Fruit fly (Drosophila melanogaster) whole organism, pupa: ENCODE results near the gene CG14624.

ENCODE experiments used
- CG10348 ChIP-seq: fragments of 200-800 bp; sonication (Bioruptor generic); IDR thresholded peaks from 2 replicates; pipeline ENCODE4 v1.3.6; 2022; ENCODE audit warnings: missing biosample characterization, missing genetic modification characterization
- CG12605 ChIP-seq: fragments of 200-800 bp; sonication (Bioruptor generic); IDR thresholded peaks from 2 replicates; pipeline ENCODE4 v1.3.6; 2022; ENCODE audit warnings: missing biosample characterization, missing genetic modification characterization
- CG13204 ChIP-seq: fragments of 200-800 bp; sonication (Bioruptor generic); optimal IDR thresholded peaks from 2 replicates; lab custom pipeline; 2018; ENCODE audit warnings: missing biosample characterization, mild to moderate bottlenecking, missing genetic modification characterization, moderate library complexity
- CG14655 ChIP-seq: fragments of 200-800 bp; sonication (Bioruptor generic); optimal IDR thresholded peaks from 3 replicates; lab custom pipeline; 2017; ENCODE audit warnings: mild to moderate bottlenecking, missing biosample characterization, missing genetic modification reagents, missing genetic modification characterization
- CG15710 ChIP-seq: fragments of 200-800 bp; sonication (Bioruptor generic); optimal IDR thresholded peaks from 2 replicates; lab custom pipeline; 2018; ENCODE audit warnings: missing biosample characterization, mild to moderate bottlenecking, missing genetic modification characterization, moderate library complexity
- CG17806 ChIP-seq: fragments of 200-800 bp; sonication (Bioruptor generic); optimal IDR thresholded peaks from 2 replicates; lab custom pipeline; 2018; ENCODE audit warnings: missing biosample characterization, mild to moderate bottlenecking, missing genetic modification characterization, moderate library complexity
- CG32121 ChIP-seq: fragments of 200-800 bp; sonication (Bioruptor generic); IDR thresholded peaks from 2 replicates; pipeline ENCODE4 v1.3.6; 2022; ENCODE audit warnings: missing biosample characterization, missing genetic modification characterization
- CG34367 ChIP-seq: fragments of 200-800 bp; sonication (Bioruptor generic); optimal IDR thresholded peaks from 2 replicates; lab custom pipeline; 2018; ENCODE audit warnings: missing biosample characterization, mild to moderate bottlenecking, missing genetic modification characterization
- CG4496 ChIP-seq: fragments of 200-800 bp; sonication (Bioruptor generic); IDR thresholded peaks from 3 replicates; pipeline ENCODE4 v1.3.6; 2022; ENCODE audit warnings: missing biosample characterization, missing genetic modification characterization
- CG8159 ChIP-seq: fragments of 200-800 bp; sonication (Bioruptor generic); optimal IDR thresholded peaks from 3 replicates; lab custom pipeline; 2018; ENCODE audit warnings: missing biosample characterization, mild to moderate bottlenecking, missing genetic modification characterization, moderate library complexity
- CG8301 ChIP-seq: fragments of 200-800 bp; sonication (Bioruptor generic); optimal IDR thresholded peaks from 2 replicates; lab custom pipeline; 2018; ENCODE audit warnings: missing biosample characterization, mild to moderate bottlenecking, missing genetic modification characterization
- CG9948 ChIP-seq: fragments of 200-800 bp; sonication (Bioruptor generic); optimal IDR thresholded peaks from 2 replicates; lab custom pipeline; 2018; ENCODE audit warnings: missing biosample characterization, mild to moderate bottlenecking, missing genetic modification characterization, moderate library complexity
- D1 ChIP-seq: fragments of 200-800 bp; sonication (Bioruptor generic); optimal IDR thresholded peaks from 2 replicates; lab custom pipeline; 2018; ENCODE audit warnings: missing biosample characterization, mild to moderate bottlenecking, missing genetic modification characterization, moderate library complexity
- EcR ChIP-seq: fragments of 200-800 bp; sonication (Bioruptor generic); optimal IDR thresholded peaks from 3 replicates; lab custom pipeline; 2019; ENCODE audit warnings: missing biosample characterization, missing genetic modification characterization, mild to moderate bottlenecking, moderate library complexity, missing genetic modification reagents
- Ets98B ChIP-seq: fragments of 200-800 bp; sonication (Bioruptor generic); IDR thresholded peaks from 2 replicates; pipeline ENCODE4 v1.3.6; 2022; ENCODE audit warnings: missing biosample characterization, missing genetic modification characterization
- Pif1A ChIP-seq: fragments of 200-800 bp; sonication (Bioruptor generic); optimal IDR thresholded peaks from 3 replicates; lab custom pipeline; 2016; ENCODE audit warnings: missing biosample characterization, missing genetic modification characterization
- Pif1B ChIP-seq: fragments of 200-800 bp; sonication (Bioruptor generic); optimal IDR thresholded peaks from 3 replicates; lab custom pipeline; 2016; ENCODE audit warnings: missing biosample characterization, missing genetic modification characterization
- Snoo ChIP-seq: fragments of 200-800 bp; sonication (Bioruptor generic); optimal IDR thresholded peaks from 3 replicates; lab custom pipeline; 2017; ENCODE audit warnings: missing biosample characterization, mild to moderate bottlenecking, missing genetic modification characterization, inconsistent platforms
- fd96Ca ChIP-seq: fragments of 200-800 bp; sonication (Bioruptor generic); IDR thresholded peaks from 3 replicates; pipeline ENCODE4 v1.3.6; 2022; ENCODE audit warnings: missing biosample characterization, missing genetic modification characterization
- gl ChIP-seq: fragments of 200-800 bp; sonication (Bioruptor generic); optimal IDR thresholded peaks from 2 replicates; lab custom pipeline; 2018; ENCODE audit warnings: missing biosample characterization, mild to moderate bottlenecking, missing genetic modification characterization
- rn ChIP-seq: fragments of 200-800 bp; sonication (Bioruptor generic); IDR thresholded peaks from 2 replicates; pipeline ENCODE4 v1.3.6; 2022; ENCODE audit warnings: missing biosample characterization, missing genetic modification characterization

CG14624 gene

DNA sequence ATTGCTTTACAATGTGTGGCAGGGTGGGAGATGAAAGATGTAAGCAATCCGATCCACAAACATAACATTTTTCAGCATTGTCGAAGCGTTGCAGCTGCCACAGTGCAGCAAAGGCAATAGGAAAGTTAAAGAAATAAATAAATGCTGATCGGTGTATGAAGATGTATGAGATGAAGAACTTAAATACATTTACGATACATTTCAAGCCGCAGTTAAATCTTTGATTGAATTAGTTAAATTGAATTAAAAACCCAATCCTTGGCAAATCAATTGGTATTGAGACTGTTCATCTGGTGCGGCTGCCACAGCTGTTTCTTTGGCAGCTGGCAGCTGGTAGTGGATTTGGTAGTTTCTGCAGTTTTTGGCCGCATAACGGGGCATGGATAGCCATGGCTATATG is 8.7 kb upstream of the CG14624 start:
- TF ChIP-seq CG8301, result no peak
- no peak for TF ChIP-seq CG8159 (tag; lab: Kevin White, UChicago)
- TF ChIP-seq rn (GFP tag; lab: Robert Waterston, UW), result no peak
- TF ChIP-seq Ets98B (GFP tag; lab: Robert Waterston, UW), result peak; percentile 38; the same call in 1 of the 2 replicates
- TF ChIP-seq Pif1B, result no peak
- TF ChIP-seq CG17806 (tag; lab: Kevin White, UChicago), result no peak
- no peak for TF ChIP-seq CG10348 (GFP tag; lab: Robert Waterston, UW)

DNA sequence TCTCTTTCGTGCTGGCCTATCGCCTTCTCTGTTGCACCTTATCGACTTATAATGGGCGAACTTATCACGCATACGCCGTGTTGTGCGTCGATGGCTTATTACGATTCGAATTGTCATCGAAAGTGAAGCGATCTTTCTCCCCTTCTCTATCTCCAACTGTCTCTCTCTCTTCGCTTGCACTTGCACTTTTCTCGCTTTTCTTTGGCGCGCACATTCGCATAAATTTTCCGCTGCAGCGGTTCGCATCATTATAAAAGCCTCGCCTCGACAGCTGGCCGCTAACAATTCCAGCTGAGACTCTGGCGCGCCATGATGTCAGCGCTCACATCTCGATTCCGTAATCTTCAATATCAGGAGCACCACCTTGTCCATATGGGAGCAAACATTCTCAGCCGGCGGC is 7.3 kb upstream of the CG14624 start, which contains the start of gene CG14625:
CG14625 (plus strand) TSS at position 301 of the 400 bp plus-strand sequence.
- TF ChIP-seq Snoo (tag; lab: Kevin White, UChicago) (no peak), D1 (tag; lab: Kevin White, UChicago) (no peak), CG32121 (GFP tag; lab: Robert Waterston, UW) (no peak), CG8301 (no peak), CG13204 (GFP tag; lab: Kevin White, UChicago) (no peak), EcR (GFP tag; lab: Kevin White, UChicago) (no peak), rn (GFP tag; lab: Robert Waterston, UW) (no peak), CG17806 (tag; lab: Kevin White, UChicago) (no peak), Pif1B (no peak), Ets98B (GFP tag; lab: Robert Waterston, UW) (no peak), CG15710 (no peak), CG14655 (GFP tag; lab: Kevin White, UChicago) (no peak), CG8159 (tag; lab: Kevin White, UChicago) (no peak), CG34367 (no peak), fd96Ca (GFP tag; lab: Robert Waterston, UW) (no peak), CG4496 (GFP tag; lab: Robert Waterston, UW) (no peak), Pif1A (GFP tag; lab: Kevin White, UChicago) (no peak)

DNA sequence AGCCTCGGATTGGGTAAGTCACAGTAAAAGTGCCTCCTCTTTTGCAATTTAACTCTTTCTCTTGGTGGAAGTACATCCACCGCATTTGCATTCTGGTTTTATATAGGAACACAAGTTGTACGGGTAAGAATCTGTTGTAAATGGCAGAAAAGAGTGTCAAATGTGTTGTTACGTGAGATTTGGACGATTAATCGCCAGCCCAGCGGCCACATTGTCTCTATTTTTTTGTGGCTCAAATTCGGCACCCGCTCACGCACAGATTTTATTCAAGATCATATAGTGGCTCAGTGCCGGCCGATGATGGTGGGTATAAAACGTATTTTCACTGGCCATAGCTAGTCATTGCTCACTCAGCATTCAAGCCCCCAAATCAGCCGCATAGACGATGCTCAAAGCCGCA is 3.1 kb upstream of the CG14624 start, which contains the start of gene CG11381:
CG11381 (plus strand) TSS at position 301 of the 400 bp plus-strand sequence.
- TF ChIP-seq CG32121 (GFP tag; lab: Robert Waterston, UW) (no peak), EcR (GFP tag; lab: Kevin White, UChicago) (no peak), CG12605 (GFP tag; lab: Robert Waterston, UW) (no peak), Pif1B (no peak), Ets98B (GFP tag; lab: Robert Waterston, UW) (no peak), CG13204 (GFP tag; lab: Kevin White, UChicago) (no peak), CG17806 (tag; lab: Kevin White, UChicago) (no peak), CG8159 (tag; lab: Kevin White, UChicago) (no peak), D1 (tag; lab: Kevin White, UChicago) (no peak), Pif1A (GFP tag; lab: Kevin White, UChicago) (no peak), CG14655 (GFP tag; lab: Kevin White, UChicago) (no peak), Snoo (tag; lab: Kevin White, UChicago) (no peak), rn (GFP tag; lab: Robert Waterston, UW) (no peak), fd96Ca (GFP tag; lab: Robert Waterston, UW) (no peak), CG8301 (no peak)
- TF ChIP-seq, all 21 proteins: peak for 0

DNA sequence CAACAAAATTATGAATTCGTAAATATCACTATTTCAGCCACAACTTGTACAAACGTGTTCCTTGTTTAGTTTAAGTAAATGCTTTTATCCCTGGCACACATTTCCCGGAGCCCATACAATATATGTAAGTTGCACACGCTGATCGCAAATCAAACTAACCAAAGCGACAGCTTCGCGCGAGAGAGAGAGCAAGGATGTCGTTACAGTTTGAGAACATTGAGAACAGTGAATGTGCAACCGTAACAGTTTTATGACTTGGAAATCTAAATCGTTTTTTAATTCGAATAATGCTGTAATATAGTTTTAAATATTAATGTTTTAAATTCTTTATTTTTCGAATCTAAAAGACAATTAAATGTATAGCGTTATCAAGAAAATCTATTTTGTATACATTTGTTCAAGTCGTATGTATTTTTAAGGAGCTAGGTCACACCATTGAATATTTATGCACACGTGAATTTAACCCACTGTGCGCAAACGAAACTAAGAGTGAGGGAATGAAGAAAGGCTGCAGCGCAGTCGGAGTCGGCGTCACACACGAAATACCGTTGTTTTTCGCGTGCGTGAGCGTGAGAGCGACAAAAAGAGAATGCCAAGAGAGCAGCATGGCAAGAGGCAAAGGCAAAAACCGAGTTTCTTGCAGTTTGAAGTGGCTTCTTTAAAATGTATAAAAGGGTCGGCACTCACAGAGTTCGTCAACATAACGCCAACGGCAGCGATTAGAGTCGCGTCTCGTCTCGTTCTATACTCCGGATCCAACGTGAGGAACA is 2.9 kb downstream of the CG14624 start, which contains the start of gene CG11382:
CG11382 (plus strand) TSS at position 720 of the 770 bp plus-strand sequence.
- TF ChIP-seq CG8301 (no peak), EcR (GFP tag; lab: Kevin White, UChicago) (no peak), CG8159 (tag; lab: Kevin White, UChicago) (peak; percentile 8), CG9948 (peak; percentile 16), CG17806 (tag; lab: Kevin White, UChicago) (no peak)
- TF ChIP-seq, all 21 proteins: peak for 2

DNA sequence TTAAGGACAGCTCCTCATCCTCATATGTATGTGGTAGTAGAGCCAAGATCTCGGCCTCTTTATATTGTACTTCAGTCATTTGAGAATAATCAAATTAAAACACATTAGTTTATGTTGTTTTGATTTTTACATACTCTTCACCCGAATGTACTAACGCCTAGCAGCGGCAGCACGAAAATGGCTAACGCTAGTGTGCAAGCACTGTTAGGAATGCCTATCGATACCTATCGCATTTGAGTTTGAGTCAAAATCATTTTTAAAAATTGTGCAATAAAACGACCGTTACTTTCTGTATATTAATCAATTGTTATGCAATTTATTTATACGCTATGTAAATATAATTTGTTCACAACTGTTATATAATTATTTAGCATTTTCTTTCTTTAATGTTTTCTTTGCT is 8.5 kb downstream of the CG14624 start, which contains the start of gene CG11398:
CG11398 (minus strand) TSS at position 157 of the 400 bp plus-strand sequence.
- TF ChIP-seq CG13204 (GFP tag; lab: Kevin White, UChicago) (no peak), CG4496 (GFP tag; lab: Robert Waterston, UW) (no peak), CG8301 (no peak), CG34367 (no peak), Ets98B (GFP tag; lab: Robert Waterston, UW) (no peak), CG12605 (GFP tag; lab: Robert Waterston, UW) (no peak), CG17806 (tag; lab: Kevin White, UChicago) (no peak), CG32121 (GFP tag; lab: Robert Waterston, UW) (no peak), CG10348 (GFP tag; lab: Robert Waterston, UW) (no peak), Pif1B (no peak), CG15710 (no peak), Snoo (tag; lab: Kevin White, UChicago) (no peak), CG9948 (no peak), CG8159 (tag; lab: Kevin White, UChicago) (no peak), EcR (GFP tag; lab: Kevin White, UChicago) (no peak), gl (no peak), D1 (tag; lab: Kevin White, UChicago) (no peak), fd96Ca (GFP tag; lab: Robert Waterston, UW) (no peak)

DNA sequence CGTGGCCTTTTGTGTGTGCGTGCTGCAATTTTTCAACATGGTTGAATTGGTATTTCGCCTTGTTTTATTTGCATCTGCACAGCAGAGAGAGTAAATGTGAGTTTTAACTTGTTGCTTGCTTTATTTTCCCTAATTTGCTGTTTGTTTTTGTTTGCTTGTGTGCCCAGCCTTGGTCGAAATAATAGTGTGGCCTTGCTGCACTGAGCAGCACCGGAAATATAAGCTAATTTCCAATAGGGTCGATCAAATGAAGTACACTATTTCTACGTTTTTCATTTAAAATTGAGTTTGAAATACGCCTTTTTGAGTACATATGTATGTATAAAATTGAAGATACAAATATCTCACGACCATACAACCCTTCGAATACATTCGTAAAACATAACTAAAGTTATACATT is 10.1 kb downstream of the CG14624 start:
- TF ChIP-seq CG17806 (tag; lab: Kevin White, UChicago), result no peak
- TF ChIP-seq CG15710, result no peak
- TF ChIP-seq Pif1A (GFP tag; lab: Kevin White, UChicago), result no peak
- 0 out of 2 replicates have a peak, but pooled peaks have one; percentile 16 for TF ChIP-seq Ets98B (GFP tag; lab: Robert Waterston, UW)
- peak; percentile 43; the same call in 1 of the 3 replicates for TF ChIP-seq CG4496 (GFP tag; lab: Robert Waterston, UW)
- no peak for TF ChIP-seq CG10348 (GFP tag; lab: Robert Waterston, UW)
- TF ChIP-seq fd96Ca (GFP tag; lab: Robert Waterston, UW), result no peak
- peak; percentile 29; the same call in 1 of the 2 replicates for TF ChIP-seq CG12605 (GFP tag; lab: Robert Waterston, UW)
- no peak for TF ChIP-seq Snoo (tag; lab: Kevin White, UChicago)
- TF ChIP-seq CG13204 (GFP tag; lab: Kevin White, UChicago), result no peak
- TF ChIP-seq EcR (GFP tag; lab: Kevin White, UChicago), result no peak
- TF ChIP-seq CG8301, result no peak
- TF ChIP-seq, all 21 proteins: peak for 3
